Worm (Caenorhabditis elegans): ENCODE results near the gene D1005.6.

DNA sequence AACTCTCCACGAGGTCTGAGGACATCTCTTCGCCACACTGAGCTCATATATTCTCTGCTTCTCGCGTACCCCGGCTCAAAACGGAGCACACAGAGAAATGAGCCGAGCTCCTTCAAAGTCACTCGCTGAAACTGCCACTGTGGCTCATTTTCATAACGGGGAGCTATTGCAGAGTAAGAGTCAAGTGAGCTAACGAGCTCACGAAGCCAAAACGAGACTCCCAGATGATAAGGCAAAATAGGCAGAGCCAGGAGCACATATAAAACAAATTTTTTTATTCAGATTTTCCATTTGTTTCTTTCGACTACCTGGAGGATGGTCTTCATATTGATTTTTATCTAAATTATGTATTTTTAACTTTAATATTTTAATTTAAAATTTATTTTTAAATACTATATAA lies 40.1 kb downstream of the D1005.6 start, which contains the start of gene F19G12.3:
- TF ChIP-seq fos-1 (tag; optimal IDR thresholded peaks at IDR 0.05) (no peak), nhr-76 (tag; optimal IDR thresholded peaks at IDR 0.05) (no peak), pha-4 (tag; optimal IDR thresholded peaks at IDR 0.05) (no peak), nhr-11 (tag; optimal IDR thresholded peaks at IDR 0.05) (no peak), aly-2 (tag; optimal IDR thresholded peaks at IDR 0.05) (no peak), elt-3 (tag; optimal IDR thresholded peaks at IDR 0.05) (no peak), nhr-25 (tag; optimal IDR thresholded peaks at IDR 0.05) (no peak), ztf-11 (tag; optimal IDR thresholded peaks at IDR 0.05) (no peak), nhr-12 (tag; optimal IDR thresholded peaks at IDR 0.05) (no peak), unc-62 (GFP tag; optimal IDR thresholded peaks at IDR 0.05) (no peak)
